Worm (Caenorhabditis elegans) whole organism, L3 larva: ENCODE data around the gene Y54G2A.32.

Experiments
- ZK546.5 ChIP-seq: sonication (generic microtip); optimal IDR thresholded peaks from 2 replicates; lab custom pipeline; 2017; ENCODE audit warnings: missing biosample characterization, missing genetic modification characterization
- aly-2 ChIP-seq: fragments of 150-350 bp; optimal IDR thresholded peaks from 2 replicates; lab custom pipeline; 2014; ENCODE audit warnings: missing biosample characterization, missing genetic modification characterization
- ama-1 ChIP-seq: fragments of 150-350 bp; optimal IDR thresholded peaks from 2 replicates; lab custom pipeline; 2018
- ceh-28 ChIP-seq: fragments of 150-350 bp; optimal IDR thresholded peaks from 2 replicates; lab custom pipeline; 2014; ENCODE audit warnings: missing biosample characterization, missing genetic modification reagents, missing genetic modification characterization
- ceh-82 ChIP-seq: fragments of 150-350 bp; optimal IDR thresholded peaks from 2 replicates; lab custom pipeline; 2014; ENCODE audit warnings: missing biosample characterization, missing genetic modification characterization
- ceh-9 ChIP-seq: sonication (generic microtip); optimal IDR thresholded peaks from 2 replicates; lab custom pipeline; 2018; ENCODE audit warnings: missing biosample characterization, missing genetic modification characterization
- daf-12 ChIP-seq: fragments of 150-350 bp; optimal IDR thresholded peaks from 2 replicates; lab custom pipeline; 2014; ENCODE audit warnings: missing biosample characterization, missing genetic modification reagents, missing genetic modification characterization
- egl-27 ChIP-seq: sonication (generic microtip); optimal IDR thresholded peaks from 4 replicates; lab custom pipeline; 2017; ENCODE audit warnings: missing biosample characterization, missing genetic modification reagents, missing genetic modification characterization
- egl-5 ChIP-seq: fragments of 150-350 bp; optimal IDR thresholded peaks from 2 replicates; lab custom pipeline; 2017; ENCODE audit warnings: missing biosample characterization, missing genetic modification reagents, missing genetic modification characterization, inconsistent platforms
- elt-1 ChIP-seq: fragments of 150-350 bp; optimal IDR thresholded peaks from 2 replicates; lab custom pipeline; 2014; ENCODE audit warnings: missing biosample characterization, missing genetic modification characterization
- elt-2 ChIP-seq: sonication (generic microtip); optimal IDR thresholded peaks from 2 replicates; lab custom pipeline; 2016; ENCODE audit warnings: missing genetic modification reagents, mild to moderate bottlenecking, missing genetic modification characterization, missing compliant biosample characterization
- elt-3 ChIP-seq, 3 experiments: fragments of 150-350 bp in 1 of 3; sonication (generic microtip) in 2 of 3; optimal IDR thresholded peaks; 2 replicates in 2 of 3; 4 replicates in 1 of 3; lab custom pipeline; 2014 to 2017; ENCODE audit warnings: missing biosample characterization in 3 of 3, missing genetic modification characterization in 3 of 3
- eor-1 ChIP-seq, 2 experiments: fragments of 150-350 bp; optimal IDR thresholded peaks; 2 replicates each; lab custom pipeline; 2014 to 2018; ENCODE audit warnings: missing biosample characterization in 2 of 2, missing genetic modification characterization in 2 of 2
- fkh-10 ChIP-seq: sonication (generic microtip); optimal IDR thresholded peaks from 2 replicates; lab custom pipeline; 2017; ENCODE audit warnings: missing biosample characterization, missing genetic modification reagents, missing genetic modification characterization
- fkh-2 ChIP-seq: fragments of 150-350 bp; optimal IDR thresholded peaks from 2 replicates; lab custom pipeline; 2014; ENCODE audit warnings: missing biosample characterization, missing genetic modification reagents, missing genetic modification characterization
- hmg-11 ChIP-seq: sonication (generic microtip); optimal IDR thresholded peaks from 2 replicates; lab custom pipeline; 2016; ENCODE audit warnings: missing genetic modification characterization, missing compliant biosample characterization
- jun-1 ChIP-seq: fragments of 150-350 bp; optimal IDR thresholded peaks from 2 replicates; lab custom pipeline; 2014; ENCODE audit warnings: missing biosample characterization, missing genetic modification reagents, missing genetic modification characterization
- lin-15B ChIP-seq: fragments of 150-350 bp; optimal IDR thresholded peaks from 2 replicates; lab custom pipeline; 2014; ENCODE audit warnings: missing biosample characterization, missing genetic modification characterization
- lin-39 ChIP-seq: fragments of 150-350 bp; optimal IDR thresholded peaks from 2 replicates; lab custom pipeline; 2018; ENCODE audit warnings: missing biosample characterization, missing genetic modification reagents, missing genetic modification characterization
- lsy-12 ChIP-seq: sonication (generic microtip); optimal IDR thresholded peaks from 2 replicates; lab custom pipeline; 2016; ENCODE audit warnings: mild to moderate bottlenecking, missing genetic modification characterization, missing compliant biosample characterization
- mdl-1 ChIP-seq: fragments of 150-350 bp; optimal IDR thresholded peaks from 2 replicates; lab custom pipeline; 2014; ENCODE audit warnings: missing biosample characterization, missing genetic modification characterization
- mml-1 ChIP-seq: fragments of 150-350 bp; sonication (generic microtip); optimal IDR thresholded peaks from 3 replicates; lab custom pipeline; 2014; ENCODE audit warnings: missing biosample characterization, missing genetic modification characterization
- nhr-11 ChIP-seq: fragments of 150-350 bp; optimal IDR thresholded peaks from 2 replicates; lab custom pipeline; 2014; ENCODE audit warnings: missing biosample characterization, missing genetic modification characterization
- nhr-23 ChIP-seq: fragments of 150-350 bp; optimal IDR thresholded peaks from 2 replicates; lab custom pipeline; 2014; ENCODE audit warnings: missing biosample characterization, missing genetic modification reagents, missing genetic modification characterization
- nhr-25 ChIP-seq: sonication (generic microtip); optimal IDR thresholded peaks from 2 replicates; lab custom pipeline; 2017; ENCODE audit warnings: missing biosample characterization, missing genetic modification characterization
- nhr-28 ChIP-seq: fragments of 150-350 bp; optimal IDR thresholded peaks from 2 replicates; lab custom pipeline; 2014; ENCODE audit warnings: missing biosample characterization, missing genetic modification characterization
- nhr-67 ChIP-seq: fragments of 150-350 bp; optimal IDR thresholded peaks from 2 replicates; lab custom pipeline; 2014; ENCODE audit warnings: missing biosample characterization, missing genetic modification characterization
- nhr-77 ChIP-seq: fragments of 150-350 bp; optimal IDR thresholded peaks from 2 replicates; lab custom pipeline; 2014; ENCODE audit warnings: missing biosample characterization, missing genetic modification characterization
- pqm-1 ChIP-seq: fragments of 150-350 bp; optimal IDR thresholded peaks from 2 replicates; lab custom pipeline; 2017; ENCODE audit warnings: missing biosample characterization, missing genetic modification characterization, inconsistent platforms
- sea-2 ChIP-seq: fragments of 150-350 bp; sonication (generic microtip); optimal IDR thresholded peaks from 4 replicates; lab custom pipeline; 2014; ENCODE audit warnings: missing biosample characterization, missing genetic modification reagents, missing genetic modification characterization
- skn-1 ChIP-seq: fragments of 150-350 bp; optimal IDR thresholded peaks from 2 replicates; lab custom pipeline; 2014; ENCODE audit warnings: missing biosample characterization, missing genetic modification characterization
- tbx-2 ChIP-seq: sonication (generic microtip); optimal IDR thresholded peaks from 2 replicates; lab custom pipeline; 2016; ENCODE audit warnings: mild to moderate bottlenecking, missing genetic modification characterization, missing compliant biosample characterization
- unc-39 ChIP-seq: sonication (generic microtip); optimal IDR thresholded peaks from 4 replicates; lab custom pipeline; 2017; ENCODE audit warnings: missing biosample characterization, missing genetic modification characterization
- unc-62 ChIP-seq: fragments of 150-350 bp; sonication (generic microtip); optimal IDR thresholded peaks from 4 replicates; lab custom pipeline; 2014; ENCODE audit warnings: missing biosample characterization, missing genetic modification reagents, missing genetic modification characterization
- zag-1 ChIP-seq: fragments of 150-350 bp; optimal IDR thresholded peaks from 2 replicates; lab custom pipeline; 2014; ENCODE audit warnings: missing biosample characterization, missing genetic modification characterization
- ztf-11 ChIP-seq: fragments of 150-350 bp; optimal IDR thresholded peaks from 2 replicates; lab custom pipeline; 2014; ENCODE audit warnings: missing biosample characterization, missing genetic modification characterization
- ztf-4 ChIP-seq: fragments of 150-350 bp; optimal IDR thresholded peaks from 2 replicates; lab custom pipeline; 2014; ENCODE audit warnings: missing biosample characterization, missing genetic modification characterization

The Y54G2A.32 gene

DNA sequence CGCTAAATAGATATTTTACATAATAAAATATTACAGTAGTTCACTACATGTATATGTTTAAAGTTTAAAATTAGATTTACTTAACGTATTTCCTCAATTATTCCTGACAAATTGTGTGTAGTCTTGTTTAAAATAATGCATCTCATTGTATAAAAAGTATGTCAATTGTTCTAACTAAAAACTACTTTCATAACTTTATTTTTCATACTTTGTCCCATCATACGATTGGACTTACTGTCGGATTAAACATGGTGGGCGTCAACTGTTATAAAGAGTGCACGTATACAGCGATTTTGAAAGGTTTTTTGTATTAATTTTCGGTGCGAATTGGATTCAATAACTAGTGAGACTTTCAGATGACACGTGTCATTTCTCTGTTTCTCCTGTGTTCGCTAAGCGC is at the start of gene Y54G2A.32:
Y54G2A.32 (plus strand) TSS at position 301 of the 400 bp plus-strand sequence.
- TF ChIP-seq fkh-2 (tag; lab: Kevin White, UChicago) (no peak), eor-1 (tag; optimal IDR thresholded peaks at IDR 0.05; lab: Kevin White, UChicago) (no peak), pqm-1 (tag; lab: Kevin White, UChicago) (no peak), elt-2 (tag; lab: Kevin White, UChicago) (no peak), ZK546.5 (tag; lab: Kevin White, UChicago) (no peak), ama-1 (lab: Kevin White, UChicago) (no peak)
- TF ChIP-seq, all 47 proteins: peak for 0

DNA sequence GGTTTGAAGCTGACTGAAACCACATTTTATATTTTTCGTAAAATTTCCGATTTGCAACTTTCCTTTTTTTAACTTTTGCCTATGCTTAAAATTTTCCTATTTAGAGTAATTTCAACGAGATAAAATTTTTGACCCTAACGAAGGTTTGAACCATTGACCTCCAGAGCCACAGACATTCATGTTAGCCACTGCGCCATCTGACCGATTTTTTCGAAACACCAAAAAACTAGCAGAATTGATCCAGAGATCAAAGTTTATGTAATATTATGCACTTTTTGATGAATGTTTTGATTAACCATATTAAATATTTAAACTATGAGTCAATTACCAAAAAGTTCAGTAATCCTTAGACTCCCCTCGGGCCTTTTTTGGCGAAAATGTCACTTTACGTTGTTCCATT is 45.7 kb upstream of the Y54G2A.32 start:
- TF ChIP-seq ztf-11 (no peak), elt-3 (tag; optimal IDR thresholded peaks at IDR 0.05; lab: Kevin White, UChicago) (no peak), nhr-25 (tag; lab: Kevin White, UChicago) (no peak), nhr-23 (no peak), egl-5 (tag; lab: Kevin White, UChicago) (no peak), nhr-11 (tag; lab: Kevin White, UChicago) (no peak), tbx-2 (tag; lab: Kevin White, UChicago) (no peak), jun-1 (tag; lab: Kevin White, UChicago) (no peak), unc-62 (no peak), ceh-82 (tag; lab: Kevin White, UChicago) (no peak), lsy-12 (tag; lab: Kevin White, UChicago) (no peak), nhr-28 (no peak), skn-1 (tag; lab: Kevin White, UChicago) (no peak), ama-1 (lab: Kevin White, UChicago) (no peak), daf-12 (tag; lab: Kevin White, UChicago) (no peak), egl-27 (tag; lab: Kevin White, UChicago) (no peak), aly-2 (no peak)

DNA sequence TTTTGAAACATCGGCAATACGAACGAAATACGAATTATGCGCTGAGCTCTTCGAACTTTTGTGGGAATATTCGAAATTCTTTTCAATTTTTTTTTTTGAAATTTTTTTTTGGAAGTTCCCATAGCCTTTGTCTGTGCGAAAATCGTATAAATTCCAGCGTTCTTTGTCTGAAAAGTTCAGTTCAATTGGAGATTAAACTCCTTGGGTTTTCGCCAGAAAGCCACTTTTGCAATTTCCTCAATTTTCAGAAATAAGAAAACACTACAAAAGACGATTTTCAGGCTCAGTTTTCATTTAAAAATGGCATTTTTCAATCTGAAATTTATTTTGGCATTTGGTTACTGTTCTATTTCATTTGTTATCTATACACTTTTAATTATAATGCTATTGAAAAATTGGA is 44.6 kb upstream of the Y54G2A.32 start, which contains the start of gene Y54G2A.38:
Y54G2A.38 (plus strand) TSS at position 301 of the 400 bp plus-strand sequence.
- TF ChIP-seq ceh-9 (tag; lab: Kevin White, UChicago): no peak
- no peak for TF ChIP-seq mml-1 (tag; lab: Kevin White, UChicago)
- TF ChIP-seq daf-12 (tag; lab: Kevin White, UChicago): no peak
- TF ChIP-seq nhr-77: no peak
- TF ChIP-seq egl-27 (tag; lab: Kevin White, UChicago): no peak
- TF ChIP-seq elt-1: no peak
- TF ChIP-seq fkh-10: no peak
- no peak for TF ChIP-seq zag-1
- no peak for TF ChIP-seq ZK546.5 (tag; lab: Kevin White, UChicago)
- no peak for TF ChIP-seq unc-39 (tag; lab: Kevin White, UChicago)
- no peak for TF ChIP-seq lin-39 (tag; lab: Kevin White, UChicago)
- TF ChIP-seq ceh-28 (tag; lab: Kevin White, UChicago): no peak
- TF ChIP-seq lin-15B (tag; lab: Kevin White, UChicago): no peak
- TF ChIP-seq mdl-1 (tag; lab: Kevin White, UChicago): no peak
- TF ChIP-seq elt-3 (tag; optimal IDR thresholded peaks at IDR 0.05; lab: Kevin White, UChicago): no peak
- no peak for TF ChIP-seq ama-1 (lab: Kevin White, UChicago)
- no peak for TF ChIP-seq ceh-82 (tag; lab: Kevin White, UChicago)
- no peak for TF ChIP-seq elt-2 (tag; lab: Kevin White, UChicago)
- TF ChIP-seq eor-1 (tag; optimal IDR thresholded peaks at IDR 0.05; lab: Kevin White, UChicago): no peak
- TF ChIP-seq nhr-11 (tag; lab: Kevin White, UChicago): no peak

DNA sequence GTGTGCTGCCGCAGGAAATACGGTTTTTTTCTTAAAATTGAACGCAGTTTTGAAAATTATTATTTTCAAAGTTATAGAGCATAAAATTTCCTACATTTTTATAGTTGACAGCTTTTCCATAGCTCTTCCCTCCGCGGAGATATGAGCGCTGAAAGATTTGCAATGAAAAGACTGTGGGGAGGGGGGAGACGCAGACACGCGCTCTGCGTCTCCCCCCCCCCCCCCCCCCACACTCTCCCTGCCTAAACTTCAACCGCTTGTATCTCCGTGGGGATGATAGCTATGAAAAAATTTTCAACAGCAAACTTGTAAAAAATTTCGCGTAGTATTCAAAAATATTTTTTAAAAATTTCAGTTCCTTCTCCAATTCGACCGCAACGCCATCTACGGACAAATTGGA is 42.3 kb upstream of the Y54G2A.32 start:
- TF ChIP-seq hmg-11 (tag; lab: Kevin White, UChicago): no peak
- TF ChIP-seq nhr-23: no peak
- TF ChIP-seq lsy-12 (tag; lab: Kevin White, UChicago): no peak
- no peak for TF ChIP-seq eor-1 (tag; optimal IDR thresholded peaks at IDR 0.05; lab: Kevin White, UChicago)
- TF ChIP-seq nhr-28: no peak
- TF ChIP-seq sea-2: no peak
- no peak for TF ChIP-seq elt-3 (tag; optimal IDR thresholded peaks at IDR 0.05; lab: Kevin White, UChicago)

DNA sequence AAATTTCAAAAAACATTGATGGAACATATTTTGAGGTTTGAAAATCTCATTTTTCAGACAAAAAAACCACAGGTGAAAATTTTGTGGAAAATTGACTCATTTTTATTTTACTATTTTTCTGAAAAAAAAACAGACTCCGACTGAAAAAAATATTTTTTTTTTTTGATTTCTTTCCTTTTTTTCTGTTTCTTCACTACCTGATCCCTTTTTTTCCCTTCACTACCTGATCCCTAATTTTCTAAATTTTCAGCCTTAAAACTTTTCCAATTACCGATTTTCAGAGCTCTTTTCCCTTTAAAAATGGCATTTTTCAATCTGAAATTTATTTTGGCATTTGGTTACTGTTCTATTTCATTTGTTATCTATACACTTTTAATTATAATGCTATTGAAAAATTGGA is 41.4 kb upstream of the Y54G2A.32 start, which contains the start of gene Y54G2A.77:
Y54G2A.77 (plus strand) TSS at position 301 of the 400 bp plus-strand sequence.
- TF ChIP-seq eor-1 (tag; optimal IDR thresholded peaks at IDR 0.05; lab: Kevin White, UChicago): no peak
- no peak for TF ChIP-seq zag-1
- no peak for TF ChIP-seq nhr-67
- TF ChIP-seq ceh-9 (tag; lab: Kevin White, UChicago): no peak
- no peak for TF ChIP-seq elt-1
- TF ChIP-seq ama-1 (lab: Kevin White, UChicago): no peak
- TF ChIP-seq mdl-1 (tag; lab: Kevin White, UChicago): no peak
- TF ChIP-seq ceh-82 (tag; lab: Kevin White, UChicago): no peak
- TF ChIP-seq ztf-4 (tag; lab: Kevin White, UChicago): no peak
- no peak for TF ChIP-seq unc-62
- TF ChIP-seq nhr-11 (tag; lab: Kevin White, UChicago): no peak
- TF ChIP-seq lin-39 (tag; lab: Kevin White, UChicago): no peak
- no peak for TF ChIP-seq unc-39 (tag; lab: Kevin White, UChicago)
